Fruit fly (Drosophila melanogaster): ENCODE results near the gene Rac1.

The Rac1 gene

dm6 chr3L:1329724-1330123, 27.2 kb upstream of the Rac1 start, which contains the start of gene ND-ACP (continued):
- TF ChIP-seq CG34422 (GFP tag; IDR thresholded peaks at IDR 0.05), result no peak
- TF ChIP-seq unc-4 (GFP tag; IDR thresholded peaks at IDR 0.05; ENCODE audit: partially characterized antibody), result peak; percentile 21; the same call in 1 of the 2 replicates
- TF ChIP-seq exex (tag; optimal IDR thresholded peaks at IDR 0.05), result no peak
- TF ChIP-seq CoRest (tag; optimal IDR thresholded peaks at IDR 0.05), result peak; percentile 5
- no peak for TF ChIP-seq CG16813 (GFP tag; IDR thresholded peaks at IDR 0.05; ENCODE audit: partially characterized antibody)
- TF ChIP-seq CG30431 (GFP tag; optimal IDR thresholded peaks at IDR 0.05), result no peak
- TF ChIP-seq Elba2 (GFP tag; optimal IDR thresholded peaks at IDR 0.05), result no peak
- no peak for TF ChIP-seq Doc3 (GFP tag; IDR thresholded peaks at IDR 0.05; ENCODE audit: partially characterized antibody)
- TF ChIP-seq Pdp1 (GFP tag; optimal IDR thresholded peaks at IDR 0.05), result peak in 1 of 2 experiments; percentile 98
- TF ChIP-seq CG18476 (GFP tag; optimal IDR thresholded peaks at IDR 0.05), result no peak
- TF ChIP-seq Dek (tag; optimal IDR thresholded peaks at IDR 0.05), result no peak
- no peak for TF ChIP-seq lbe (GFP tag; optimal IDR thresholded peaks at IDR 0.05)
- TF ChIP-seq chinmo (GFP tag; IDR thresholded peaks at IDR 0.05; ENCODE audit: partially characterized antibody), result no peak
- TF ChIP-seq inv (GFP tag; IDR thresholded peaks at IDR 0.05; ENCODE audit: partially characterized antibody), result no peak
- TF ChIP-seq E2f1 (GFP tag; IDR thresholded peaks at IDR 0.05), result no peak
- TF ChIP-seq usp (GFP tag; optimal IDR thresholded peaks at IDR 0.05), result no peak
- TF ChIP-seq dan (GFP tag; IDR thresholded peaks at IDR 0.05), result no peak
- no peak for TF ChIP-seq CG11085 (GFP tag; IDR thresholded peaks at IDR 0.05)
- TF ChIP-seq CG12659 (GFP tag; optimal IDR thresholded peaks at IDR 0.05), result peak; percentile 37
- TF ChIP-seq fd102C (GFP tag; optimal IDR thresholded peaks at IDR 0.05), result no peak
- TF ChIP-seq CG10979 (tag; optimal IDR thresholded peaks at IDR 0.05), result no peak
- TF ChIP-seq CG8290 (GFP tag; optimal IDR thresholded peaks at IDR 0.05), result no peak
- no peak for TF ChIP-seq CG8290 (tag; optimal IDR thresholded peaks at IDR 0.05)
- no peak for TF ChIP-seq CG4404 (GFP tag; IDR thresholded peaks at IDR 0.05)
- no peak for TF ChIP-seq gcm (GFP tag; optimal IDR thresholded peaks at IDR 0.05)
- TF ChIP-seq HLH4C (GFP tag; IDR thresholded peaks at IDR 0.05; ENCODE audit: partially characterized antibody), result peak; percentile 34; the same call in 1 of the 3 replicates
- TF ChIP-seq Dp (GFP tag; optimal IDR thresholded peaks at IDR 0.05), result peak; percentile 92
- TF ChIP-seq CG13296 (GFP tag; optimal IDR thresholded peaks at IDR 0.05), result no peak
- TF ChIP-seq D19A (tag; optimal IDR thresholded peaks at IDR 0.05), result no peak
- no peak for TF ChIP-seq CG7556 (GFP tag; optimal IDR thresholded peaks at IDR 0.05)
- TF ChIP-seq Rx (GFP tag; IDR thresholded peaks at IDR 0.05), result no peak
- no peak for TF ChIP-seq esg (GFP tag; conservative IDR thresholded peaks at IDR 0.05)
- TF ChIP-seq CG14014 (GFP tag; IDR thresholded peaks at IDR 0.05), result no peak
- TF ChIP-seq CG13624 (GFP tag; optimal IDR thresholded peaks at IDR 0.05), result no peak
- no peak for TF ChIP-seq CG4282 (GFP tag; optimal IDR thresholded peaks at IDR 0.05)
- no peak for TF ChIP-seq NK7.1 (GFP tag; optimal IDR thresholded peaks at IDR 0.05)
- no peak for TF ChIP-seq eve (GFP tag; optimal IDR thresholded peaks at IDR 0.05)
- no peak for TF ChIP-seq Hand (GFP tag; optimal IDR thresholded peaks at IDR 0.05)
- TF ChIP-seq CG15514 (GFP tag; optimal IDR thresholded peaks at IDR 0.05), result peak; percentile 66
- no peak for TF ChIP-seq Bgb (GFP tag; IDR thresholded peaks at IDR 0.05; ENCODE audit: partially characterized antibody)
- TF ChIP-seq row (GFP tag; IDR thresholded peaks at IDR 0.05), result peak; percentile 10; the same call in 1 of the 3 replicates
- TF ChIP-seq sob (GFP tag; IDR thresholded peaks at IDR 0.05), result no peak
- TF ChIP-seq Vsx1 (GFP tag; optimal IDR thresholded peaks at IDR 0.05), result no peak
- no peak for TF ChIP-seq CG30403 (GFP tag; optimal IDR thresholded peaks at IDR 0.05)
- TF ChIP-seq Sin3A (optimal IDR thresholded peaks at IDR 0.05), result peak; percentile 78
- TF ChIP-seq CG17568 (GFP tag; optimal IDR thresholded peaks at IDR 0.05), result no peak
- no peak for TF ChIP-seq CG2129 (GFP tag; IDR thresholded peaks at IDR 0.05; ENCODE audit: partially characterized antibody)
- no peak for TF ChIP-seq croc (GFP tag; conservative IDR thresholded peaks at IDR 0.05)
- TF ChIP-seq her (GFP tag; optimal IDR thresholded peaks at IDR 0.05), result no peak
- TF ChIP-seq CG2199 (GFP tag; IDR thresholded peaks at IDR 0.05), result no peak
- no peak for TF ChIP-seq CG15269 (tag; optimal IDR thresholded peaks at IDR 0.05)

Data from whole organism, embryonic.